Fruit fly (Drosophila melanogaster) whole organism, embryonic: ENCODE measurements around the gene CG7781.

Experiments
- BEAF-32 ChIP-seq: fragments of 200-800 bp; sonication (Bioruptor generic); optimal IDR thresholded peaks from 3 replicates; lab custom pipeline; 2017; ENCODE audit warnings: missing biosample characterization, missing genetic modification characterization, mild to moderate bottlenecking, moderate library complexity, missing genetic modification reagents
- CG11504 ChIP-seq: fragments of 200-800 bp; sonication (Bioruptor generic); optimal IDR thresholded peaks from 3 replicates; lab custom pipeline; 2019; ENCODE audit warnings: missing biosample characterization, mild to moderate bottlenecking, missing genetic modification characterization, moderate library complexity
- CG12236 ChIP-seq: fragments of 200-800 bp; sonication (Bioruptor generic); optimal IDR thresholded peaks from 2 replicates; lab custom pipeline; 2016; ENCODE audit warnings: missing biosample characterization, missing genetic modification characterization
- CG13775 ChIP-seq: fragments of 200-800 bp; sonication (Bioruptor generic); optimal IDR thresholded peaks from 3 replicates; lab custom pipeline; 2017; ENCODE audit warnings: missing biosample characterization, mild to moderate bottlenecking, missing genetic modification characterization
- CG14860 ChIP-seq: fragments of 200-800 bp; sonication (Bioruptor generic); IDR thresholded peaks from 3 replicates; pipeline ENCODE4 v1.3.6; 2022; ENCODE audit warnings: missing biosample characterization, missing genetic modification characterization; ENCODE audit not compliant: partially characterized antibody
- CG15479 ChIP-seq: fragments of 200-800 bp; sonication (Bioruptor generic); optimal IDR thresholded peaks from 3 replicates; lab custom pipeline; 2019; ENCODE audit warnings: missing biosample characterization, mild to moderate bottlenecking, missing genetic modification characterization, moderate library complexity
- CG17186 ChIP-seq: fragments of 200-800 bp; sonication (Bioruptor generic); optimal IDR thresholded peaks from 3 replicates; lab custom pipeline; 2017; ENCODE audit warnings: missing biosample characterization, missing genetic modification reagents, missing genetic modification characterization
- CG17802 ChIP-seq: fragments of 200-800 bp; sonication (Bioruptor generic); optimal IDR thresholded peaks from 2 replicates; lab custom pipeline; 2018; ENCODE audit warnings: missing biosample characterization, mild to moderate bottlenecking, missing genetic modification characterization, moderate library complexity
- CG17829 ChIP-seq: fragments of 200-800 bp; optimal IDR thresholded peaks from 2 replicates; lab custom pipeline; 2019; ENCODE audit warnings: missing biosample characterization, mild to moderate bottlenecking, missing genetic modification characterization, moderate library complexity
- CG18011 ChIP-seq: fragments of 200-800 bp; sonication (Bioruptor generic); optimal IDR thresholded peaks from 2 replicates; lab custom pipeline; 2017; ENCODE audit warnings: missing biosample characterization, missing genetic modification characterization, mild to moderate bottlenecking, moderate library complexity, missing genotype
- CG18476 ChIP-seq: fragments of 200-800 bp; sonication (Bioruptor generic); optimal IDR thresholded peaks from 2 replicates; lab custom pipeline; 2016; ENCODE audit warnings: missing biosample characterization, mild to moderate bottlenecking, missing genetic modification characterization
- CG2712 ChIP-seq: fragments of 200-800 bp; optimal IDR thresholded peaks from 3 replicates; lab custom pipeline; 2019; ENCODE audit warnings: missing biosample characterization, mild to moderate bottlenecking, missing genetic modification characterization, moderate library complexity
- CG30020 ChIP-seq: fragments of 200-800 bp; optimal IDR thresholded peaks from 2 replicates; lab custom pipeline; 2019; ENCODE audit warnings: missing biosample characterization, mild to moderate bottlenecking, missing genetic modification characterization, moderate library complexity
- CG31365 ChIP-seq: fragments of 200-800 bp; sonication (Bioruptor generic); optimal IDR thresholded peaks from 2 replicates; lab custom pipeline; 2018; ENCODE audit warnings: missing biosample characterization, mild to moderate bottlenecking, missing genetic modification characterization
- CG31441 ChIP-seq: fragments of 200-800 bp; sonication (Bioruptor generic); IDR thresholded peaks from 2 replicates; pipeline ENCODE4 v1.3.6; 2022; ENCODE audit warnings: missing biosample characterization, missing genetic modification characterization
- CG3163 ChIP-seq: fragments of 200-800 bp; sonication (Bioruptor generic); optimal IDR thresholded peaks from 3 replicates; lab custom pipeline; 2016; ENCODE audit warnings: missing biosample characterization, missing genetic modification characterization
- CG33557 ChIP-seq: fragments of 200-800 bp; sonication (Bioruptor generic); optimal IDR thresholded peaks from 2 replicates; lab custom pipeline; 2019; ENCODE audit warnings: missing biosample characterization, mild to moderate bottlenecking, missing genetic modification characterization, moderate library complexity
- CG3407 ChIP-seq: fragments of 200-800 bp; sonication (Bioruptor generic); optimal IDR thresholded peaks from 2 replicates; lab custom pipeline; 2018; ENCODE audit warnings: missing biosample characterization, mild to moderate bottlenecking, missing genetic modification characterization
- CG34376 ChIP-seq: fragments of 200-800 bp; sonication (Bioruptor generic); optimal IDR thresholded peaks from 2 replicates; lab custom pipeline; 2018; ENCODE audit warnings: missing biosample characterization, mild to moderate bottlenecking, missing genetic modification characterization
- CG6791 ChIP-seq: fragments of 200-800 bp; sonication (Bioruptor generic); IDR thresholded peaks from 3 replicates; pipeline ENCODE4 v1.3.6; 2022; ENCODE audit warnings: missing biosample characterization, missing genetic modification characterization; ENCODE audit not compliant: partially characterized antibody
- CG7839 ChIP-seq: fragments of 200-800 bp; sonication (Bioruptor generic); optimal IDR thresholded peaks from 3 replicates; lab custom pipeline; 2018; ENCODE audit warnings: missing biosample characterization, mild to moderate bottlenecking, missing genetic modification characterization, moderate library complexity
- CG8478 ChIP-seq: fragments of >200 bp; optimal IDR thresholded peaks from 2 replicates; lab custom pipeline; 2018
- CG9797 ChIP-seq: fragments of 200-800 bp; sonication (Bioruptor generic); optimal IDR thresholded peaks from 3 replicates; lab custom pipeline; 2018; ENCODE audit warnings: missing biosample characterization, mild to moderate bottlenecking, missing genetic modification characterization
- Chrac-16 ChIP-seq: fragments of 200-800 bp; sonication (Bioruptor generic); optimal IDR thresholded peaks from 3 replicates; lab custom pipeline; 2016; ENCODE audit warnings: missing biosample characterization, missing genetic modification characterization
- CoRest ChIP-seq: fragments of 200-800 bp; sonication (Bioruptor generic); optimal IDR thresholded peaks from 3 replicates; lab custom pipeline; 2018; ENCODE audit warnings: missing biosample characterization, mild to moderate bottlenecking, missing genetic modification characterization, moderate library complexity
- D19A ChIP-seq: fragments of 200-800 bp; optimal IDR thresholded peaks from 3 replicates; lab custom pipeline; 2019; ENCODE audit warnings: missing biosample characterization, mild to moderate bottlenecking, missing genetic modification characterization, moderate library complexity
- Dip3 ChIP-seq: fragments of 200-800 bp; sonication (Bioruptor generic); optimal IDR thresholded peaks from 3 replicates; lab custom pipeline; 2016; ENCODE audit warnings: missing biosample characterization, missing genetic modification characterization
- Hand ChIP-seq: fragments of 200-800 bp; sonication (Bioruptor generic); optimal IDR thresholded peaks from 2 replicates; lab custom pipeline; 2017; ENCODE audit warnings: mild to moderate bottlenecking, missing biosample characterization, missing genetic modification reagents, missing genetic modification characterization
- Lim3 ChIP-seq: fragments of 200-800 bp; sonication (Bioruptor generic); IDR thresholded peaks from 2 replicates; pipeline ENCODE4 v1.3.6; 2022; ENCODE audit warnings: missing biosample characterization, missing genetic modification characterization
- MBD-R2 ChIP-seq: fragments of 200-800 bp; sonication (Bioruptor generic); IDR thresholded peaks from 2 replicates; pipeline ENCODE4 v1.3.6; 2022; ENCODE audit warnings: missing biosample characterization, missing genetic modification characterization
- MESR4 ChIP-seq: fragments of 200-800 bp; sonication (Bioruptor generic); optimal IDR thresholded peaks from 2 replicates; lab custom pipeline; 2018; ENCODE audit warnings: missing biosample characterization, mild to moderate bottlenecking, missing genetic modification characterization, moderate library complexity
- Pdp1 ChIP-seq, 2 experiments: fragments of 200-800 bp; sonication (Bioruptor generic); optimal IDR thresholded peaks; 3 replicates each; lab custom pipeline; 2016; ENCODE audit warnings: missing biosample characterization in 2 of 2, missing genetic modification characterization in 2 of 2, mild to moderate bottlenecking in 1 of 2, moderate library complexity in 1 of 2
- Rfx ChIP-seq: fragments of 200-800 bp; sonication (Bioruptor generic); IDR thresholded peaks from 2 replicates; pipeline ENCODE4 v1.3.6; 2022; ENCODE audit warnings: missing biosample characterization, missing genetic modification characterization
- Sox100B ChIP-seq: fragments of 200-800 bp; sonication (Bioruptor generic); optimal IDR thresholded peaks from 3 replicates; lab custom pipeline; 2018; ENCODE audit warnings: missing biosample characterization, mild to moderate bottlenecking, missing genetic modification characterization
- Sry-δ ChIP-seq: fragments of 200-800 bp; sonication (Bioruptor generic); optimal IDR thresholded peaks from 2 replicates; lab custom pipeline; 2016; ENCODE audit warnings: missing biosample characterization, missing genetic modification characterization
- Stat92E ChIP-seq, 3 experiments: fragments of >200 bp in 2 of 3; fragments of 200-800 bp in 1 of 3; sonication (Bioruptor generic) in 1 of 3; optimal IDR thresholded peaks; 2 replicates each; lab custom pipeline; 2017 to 2019; ENCODE audit warnings: missing biosample characterization in 3 of 3, missing genetic modification characterization in 3 of 3, mild to moderate bottlenecking in 1 of 3, moderate library complexity in 1 of 3
- az2 ChIP-seq: fragments of 200-800 bp; sonication (Bioruptor generic); optimal IDR thresholded peaks from 3 replicates; lab custom pipeline; 2016; ENCODE audit warnings: missing biosample characterization, missing genetic modification characterization
- dati ChIP-seq: fragments of 200-800 bp; sonication (Bioruptor generic); IDR thresholded peaks from 2 replicates; pipeline ENCODE4 v1.3.6; 2022; ENCODE audit warnings: missing biosample characterization, missing genetic modification characterization
- exex ChIP-seq: fragments of 200-800 bp; sonication (Bioruptor generic); optimal IDR thresholded peaks from 4 replicates; lab custom pipeline; 2018; ENCODE audit warnings: missing biosample characterization, mild to moderate bottlenecking, missing genetic modification characterization, moderate library complexity
- insv ChIP-seq, 2 experiments: fragments of 200-800 bp; sonication (Bioruptor generic); optimal IDR thresholded peaks; 3 replicates each; lab custom pipeline; 2016 to 2018; ENCODE audit warnings: missing biosample characterization in 2 of 2, missing genetic modification characterization in 2 of 2
- klu ChIP-seq: fragments of 200-800 bp; sonication (Bioruptor generic); IDR thresholded peaks from 2 replicates; pipeline ENCODE4 v1.3.6; 2022; ENCODE audit warnings: missing biosample characterization, missing genetic modification characterization
- knrl ChIP-seq: fragments of 200-800 bp; sonication (Bioruptor generic); IDR thresholded peaks from 3 replicates; pipeline ENCODE4 v1.3.6; 2022; ENCODE audit warnings: missing biosample characterization, missing genetic modification characterization; ENCODE audit not compliant: partially characterized antibody
- sens ChIP-seq: fragments of 200-800 bp; sonication (Bioruptor generic); peaks from one replicate; lab custom pipeline; 2016; ENCODE audit warnings: missing biosample characterization, missing genetic modification characterization
- vfl ChIP-seq: fragments of 200-800 bp; sonication (Bioruptor generic); optimal IDR thresholded peaks from 2 replicates; lab custom pipeline; 2016; ENCODE audit warnings: missing biosample characterization, missing genetic modification characterization
- vnd ChIP-seq: fragments of 200-800 bp; sonication (Bioruptor generic); IDR thresholded peaks from 3 replicates; pipeline ENCODE4 v1.3.6; 2022; ENCODE audit warnings: missing biosample characterization, missing genetic modification characterization; ENCODE audit not compliant: partially characterized antibody
- zf30C ChIP-seq: fragments of 200-800 bp; sonication (Bioruptor generic); optimal IDR thresholded peaks from 3 replicates; lab custom pipeline; 2018; ENCODE audit warnings: missing biosample characterization, mild to moderate bottlenecking, missing genetic modification characterization
- zfh1 ChIP-seq: fragments of 200-800 bp; sonication (Bioruptor generic); IDR thresholded peaks from 3 replicates; pipeline ENCODE4 v1.3.6; 2022; ENCODE audit warnings: missing biosample characterization, missing genetic modification characterization

CG7781 gene

dm6 chr2L:8365701-8366643, 40.8 kb upstream of the CG7781 start, which contains the start of gene Pp2A-29B (continued):
- peak; percentile 71 for TF ChIP-seq CG30020 (tag; lab: Kevin White, UChicago)
- 0 out of 2 replicates have a peak, but pooled peaks have one; percentile 7 for TF ChIP-seq MBD-R2 (GFP tag; lab: Robert Waterston, UW)
- TF ChIP-seq zfh1 = no peak
- TF ChIP-seq vfl (GFP tag; lab: Kevin White, UChicago) = peak; percentile 32
- peak; percentile 23 for TF ChIP-seq CG33557 (GFP tag; lab: Kevin White, UChicago)
- TF ChIP-seq CG2712 (tag; lab: Kevin White, UChicago) = peak; percentile 61
- no peak for TF ChIP-seq CG12236
- TF ChIP-seq Sry-δ (GFP tag; lab: Kevin White, UChicago) = peak; percentile 92
- peak; percentile 19 for TF ChIP-seq Dip3 (GFP tag; lab: Kevin White, UChicago)
- TF ChIP-seq CG14860 (GFP tag; lab: Robert Waterston, UW) = peak; percentile 100
- peak; percentile 98 for TF ChIP-seq CG6791
- TF ChIP-seq CG18011 (GFP tag; lab: Kevin White, UChicago) = peak; percentile 97
- TF ChIP-seq zf30C (GFP tag; lab: Kevin White, UChicago) = peak; percentile 10
- TF ChIP-seq CG3407 (GFP tag; lab: Kevin White, UChicago) = no peak
- TF ChIP-seq CG13775 = peak; percentile 40
- TF ChIP-seq BEAF-32 (GFP tag; lab: Kevin White, UChicago) = peak; percentile 100
- no peak for TF ChIP-seq dati (GFP tag; lab: Robert Waterston, UW)
- TF ChIP-seq klu (GFP tag; lab: Robert Waterston, UW) = peak; percentile 45; the same call in 1 of the 2 replicates
- peak in 1 of 2 experiments; percentile 25 for TF ChIP-seq insv (GFP tag; optimal IDR thresholded peaks at IDR 0.05; lab: Kevin White, UChicago)
- peak; percentile 100 for TF ChIP-seq knrl (GFP tag; lab: Robert Waterston, UW)
- TF ChIP-seq CG15479 (GFP tag; lab: Kevin White, UChicago) = peak; percentile 37
- peak; percentile 87 for TF ChIP-seq MESR4 (GFP tag; lab: Kevin White, UChicago)
- peak; percentile 53 for TF ChIP-seq CG17829 (tag; lab: Kevin White, UChicago)
- peak; percentile 19 for TF ChIP-seq D19A (tag; lab: Kevin White, UChicago)
- peak; percentile 3 for TF ChIP-seq az2 (GFP tag; lab: Kevin White, UChicago)
- TF ChIP-seq CG8478 (lab: Kevin White, UChicago) = peak; percentile 84
- TF ChIP-seq CG18476 (GFP tag; lab: Kevin White, UChicago) = peak; percentile 15
- no peak for TF ChIP-seq CG31365 (tag; lab: Kevin White, UChicago)
- TF ChIP-seq CG9797 (GFP tag; lab: Kevin White, UChicago) = peak; percentile 55
- TF ChIP-seq Pdp1 (GFP tag; optimal IDR thresholded peaks at IDR 0.05; lab: Kevin White, UChicago) = peak in 1 of 2 experiments; percentile 74
- TF ChIP-seq Stat92E (GFP tag; optimal IDR thresholded peaks at IDR 0.05; lab: Kevin White, UChicago) = peak in 1 of 3 experiments; percentile 14
- TF ChIP-seq Hand = peak; percentile 34
- TF ChIP-seq Chrac-16 (GFP tag; lab: Kevin White, UChicago) = no peak
- TF ChIP-seq CG34376 (GFP tag; lab: Kevin White, UChicago) = peak; percentile 21
- peak; percentile 66 for TF ChIP-seq CoRest (tag; lab: Kevin White, UChicago)
- TF ChIP-seq CG17186 (GFP tag; lab: Kevin White, UChicago) = peak; percentile 74
- TF ChIP-seq vnd (GFP tag; lab: Robert Waterston, UW) = peak; percentile 100
- no peak for TF ChIP-seq CG3163
- no peak for TF ChIP-seq CG17802
- peak; percentile 37 for TF ChIP-seq sens
- TF ChIP-seq Lim3 (GFP tag; lab: Robert Waterston, UW) = no peak
- TF ChIP-seq CG31441 = peak; percentile 73; the same call in 1 of the 2 replicates
- peak; percentile 21 for TF ChIP-seq Sox100B (GFP tag; lab: Kevin White, UChicago)
- peak; percentile 56 for TF ChIP-seq CG11504
- 0 out of 2 replicates have a peak, but pooled peaks have one; percentile 11 for TF ChIP-seq Rfx
- TF ChIP-seq CG7839 = peak; percentile 25
- peak; percentile 35 for TF ChIP-seq exex (tag; lab: Kevin White, UChicago)
